Fruit fly (Drosophila melanogaster) whole organism, prepupa: ENCODE data around the gene Fbw5.

Source experiments
- Blimp-1 ChIP-seq: fragments of 200-800 bp; sonication (Bioruptor generic); optimal IDR thresholded peaks from 3 replicates; lab custom pipeline; 2017; ENCODE audit warnings: missing biosample characterization, missing genetic modification characterization, mild to moderate bottlenecking, moderate library complexity, missing genetic modification reagents
- CG10631 ChIP-seq: fragments of 200-800 bp; sonication (Bioruptor generic); optimal IDR thresholded peaks from 2 replicates; lab custom pipeline; 2016; ENCODE audit warnings: missing biosample characterization, missing genetic modification characterization
- CG11294 ChIP-seq: fragments of 200-800 bp; sonication (Bioruptor generic); IDR thresholded peaks from 2 replicates; pipeline ENCODE4 v1.3.6; 2022; ENCODE audit warnings: missing biosample characterization, missing genetic modification characterization
- CG11762 ChIP-seq: fragments of 200-800 bp; sonication (Bioruptor generic); optimal IDR thresholded peaks from 3 replicates; lab custom pipeline; 2016; ENCODE audit warnings: missing biosample characterization, missing genetic modification characterization; ENCODE audit not compliant: insufficient read depth
- CG15336 ChIP-seq: fragments of 200-800 bp; sonication (Bioruptor generic); IDR thresholded peaks from 2 replicates; pipeline ENCODE4 v1.3.6; 2022; ENCODE audit warnings: missing biosample characterization, missing genetic modification characterization
- CG1621 ChIP-seq: fragments of 200-800 bp; sonication (Bioruptor generic); optimal IDR thresholded peaks from 3 replicates; lab custom pipeline; 2018; ENCODE audit warnings: missing biosample characterization, mild to moderate bottlenecking, missing genetic modification characterization
- CG16779 ChIP-seq: fragments of 200-800 bp; sonication (Bioruptor generic); optimal IDR thresholded peaks from 3 replicates; lab custom pipeline; 2017; ENCODE audit warnings: missing biosample characterization, mild to moderate bottlenecking, missing genetic modification characterization
- CG3032 ChIP-seq: fragments of 200-800 bp; optimal IDR thresholded peaks from 2 replicates; lab custom pipeline; 2019; ENCODE audit warnings: missing biosample characterization, mild to moderate bottlenecking, missing genetic modification characterization, moderate library complexity
- CG31627 ChIP-seq: fragments of 200-800 bp; sonication (Bioruptor generic); optimal IDR thresholded peaks from 3 replicates; lab custom pipeline; 2016; ENCODE audit warnings: missing biosample characterization, missing genetic modification characterization
- CG32006 ChIP-seq: fragments of 200-800 bp; sonication (Bioruptor generic); optimal IDR thresholded peaks from 3 replicates; lab custom pipeline; 2017; ENCODE audit warnings: missing biosample characterization, mild to moderate bottlenecking, missing genetic modification characterization
- CG34406 ChIP-seq: fragments of 200-800 bp; sonication (Bioruptor generic); optimal IDR thresholded peaks from 3 replicates; lab custom pipeline; 2016; ENCODE audit warnings: missing biosample characterization, missing genetic modification characterization
- CG3919 ChIP-seq: fragments of 200-800 bp; sonication (Bioruptor generic); optimal IDR thresholded peaks from 3 replicates; lab custom pipeline; 2016; ENCODE audit warnings: missing biosample characterization, missing genetic modification characterization
- CG4318 ChIP-seq: fragments of 200-800 bp; sonication (Bioruptor generic); optimal IDR thresholded peaks from 3 replicates; lab custom pipeline; 2017; ENCODE audit warnings: missing biosample characterization, mild to moderate bottlenecking, missing genetic modification characterization
- CG6163 ChIP-seq: fragments of 200-800 bp; sonication (Bioruptor generic); IDR thresholded peaks from 3 replicates; pipeline ENCODE4 v1.3.6; 2022; ENCODE audit warnings: missing biosample characterization, missing genetic modification characterization
- CG6808 ChIP-seq: fragments of 200-800 bp; sonication (Bioruptor generic); optimal IDR thresholded peaks from 3 replicates; lab custom pipeline; 2017; ENCODE audit warnings: missing biosample characterization, missing genetic modification characterization, mild to moderate bottlenecking, moderate library complexity, missing genetic modification reagents
- CG6854 ChIP-seq: fragments of 200-800 bp; sonication (Bioruptor generic); optimal IDR thresholded peaks from 2 replicates; lab custom pipeline; 2017; ENCODE audit warnings: missing biosample characterization, mild to moderate bottlenecking, missing genetic modification characterization
- CG7368 ChIP-seq: fragments of 200-800 bp; sonication (Bioruptor generic); optimal IDR thresholded peaks from 3 replicates; lab custom pipeline; 2016; ENCODE audit warnings: missing biosample characterization, missing genetic modification characterization
- CG8632 ChIP-seq: fragments of 200-800 bp; sonication (Bioruptor generic); optimal IDR thresholded peaks from 3 replicates; lab custom pipeline; 2016; ENCODE audit warnings: missing biosample characterization, missing genetic modification characterization
- CG9139 ChIP-seq: fragments of 200-800 bp; sonication (Bioruptor generic); optimal IDR thresholded peaks from 3 replicates; lab custom pipeline; 2017; ENCODE audit warnings: missing biosample characterization, mild to moderate bottlenecking, missing genetic modification characterization
- Eip75B ChIP-seq: fragments of 200-800 bp; sonication (Bioruptor generic); optimal IDR thresholded peaks from 3 replicates; lab custom pipeline; 2016; ENCODE audit warnings: missing biosample characterization, missing genetic modification characterization
- Eip93F ChIP-seq: fragments of 200-800 bp; sonication (Bioruptor generic); optimal IDR thresholded peaks from 2 replicates; lab custom pipeline; 2016; ENCODE audit warnings: missing biosample characterization, mild to moderate bottlenecking, missing genetic modification characterization
- Ets21C ChIP-seq: fragments of 200-800 bp; sonication (Bioruptor generic); optimal IDR thresholded peaks from 3 replicates; lab custom pipeline; 2016; ENCODE audit warnings: missing biosample characterization, missing genetic modification characterization
- Gug ChIP-seq: fragments of 200-800 bp; sonication (Bioruptor generic); IDR thresholded peaks from 2 replicates; pipeline ENCODE4 v1.3.6; 2022; ENCODE audit warnings: missing biosample characterization, missing genetic modification characterization
- Hr38 ChIP-seq: sonication (Bioruptor generic); optimal IDR thresholded peaks from 2 replicates; lab custom pipeline; 2016; ENCODE audit warnings: missing biosample characterization, missing genetic modification characterization
- Hr39 ChIP-seq: fragments of 200-800 bp; sonication (Bioruptor generic); optimal IDR thresholded peaks from 2 replicates; lab custom pipeline; 2016; ENCODE audit warnings: missing biosample characterization, missing genetic modification characterization
- Hr4 ChIP-seq: fragments of 200-800 bp; sonication (Bioruptor generic); optimal IDR thresholded peaks from 3 replicates; lab custom pipeline; 2016; ENCODE audit warnings: missing biosample characterization, missing genetic modification characterization
- Lpt ChIP-seq: fragments of 200-800 bp; sonication (Bioruptor generic); optimal IDR thresholded peaks from 3 replicates; lab custom pipeline; 2016; ENCODE audit warnings: missing biosample characterization, missing genetic modification characterization
- Met ChIP-seq: fragments of 200-800 bp; sonication (Bioruptor generic); optimal IDR thresholded peaks from 3 replicates; lab custom pipeline; 2016; ENCODE audit warnings: missing biosample characterization, missing genetic modification characterization
- OdsH ChIP-seq: fragments of 200-800 bp; sonication (Bioruptor generic); optimal IDR thresholded peaks from 3 replicates; lab custom pipeline; 2016; ENCODE audit warnings: missing biosample characterization, missing genetic modification characterization
- Smox ChIP-seq: fragments of 200-800 bp; sonication (Bioruptor generic); optimal IDR thresholded peaks from 3 replicates; lab custom pipeline; 2016; ENCODE audit warnings: missing biosample characterization, missing genetic modification characterization
- Sox14 ChIP-seq: fragments of 200-800 bp; sonication (Bioruptor generic); optimal IDR thresholded peaks from 3 replicates; lab custom pipeline; 2016; ENCODE audit warnings: missing biosample characterization, missing genetic modification characterization
- Sox15 ChIP-seq: fragments of 200-800 bp; sonication (Bioruptor generic); optimal IDR thresholded peaks from 3 replicates; lab custom pipeline; 2016; ENCODE audit warnings: missing biosample characterization, missing genetic modification characterization
- achi ChIP-seq: fragments of 200-800 bp; sonication (Bioruptor generic); optimal IDR thresholded peaks from 3 replicates; lab custom pipeline; 2016; ENCODE audit warnings: missing biosample characterization, missing genetic modification characterization
- acj6 ChIP-seq: fragments of 200-800 bp; sonication (Bioruptor generic); optimal IDR thresholded peaks from 3 replicates; lab custom pipeline; 2016; ENCODE audit warnings: missing biosample characterization, missing genetic modification characterization
- cyc ChIP-seq: fragments of 200-800 bp; sonication (Bioruptor generic); optimal IDR thresholded peaks from 3 replicates; lab custom pipeline; 2016; ENCODE audit warnings: missing biosample characterization, missing genetic modification characterization
- dac ChIP-seq: fragments of 200-800 bp; sonication (Bioruptor generic); optimal IDR thresholded peaks from 2 replicates; lab custom pipeline; 2017; ENCODE audit warnings: missing biosample characterization, mild to moderate bottlenecking, missing genetic modification characterization
- eg ChIP-seq: fragments of 200-800 bp; sonication (Bioruptor generic); IDR thresholded peaks from 3 replicates; pipeline ENCODE4 v1.3.6; 2022; ENCODE audit warnings: missing biosample characterization, missing genetic modification characterization
- esn ChIP-seq: fragments of 200-800 bp; sonication (Bioruptor generic); optimal IDR thresholded peaks from 2 replicates; lab custom pipeline; 2016; ENCODE audit warnings: missing biosample characterization, mild to moderate bottlenecking, missing genetic modification characterization, moderate library complexity
- fd59A ChIP-seq: fragments of 200-800 bp; sonication (Bioruptor generic); optimal IDR thresholded peaks from 2 replicates; lab custom pipeline; 2017; ENCODE audit warnings: missing biosample characterization, mild to moderate bottlenecking, missing genetic modification characterization, missing genetic modification reagents
- fd85E ChIP-seq: fragments of 200-800 bp; sonication (Bioruptor generic); optimal IDR thresholded peaks from 3 replicates; lab custom pipeline; 2016; ENCODE audit warnings: missing biosample characterization, missing genetic modification characterization
- fkh ChIP-seq: fragments of 200-800 bp; sonication (Bioruptor generic); optimal IDR thresholded peaks from 3 replicates; lab custom pipeline; 2017; ENCODE audit warnings: missing biosample characterization, mild to moderate bottlenecking, missing genetic modification characterization, moderate library complexity
- lz ChIP-seq: fragments of 200-800 bp; sonication (Bioruptor generic); optimal IDR thresholded peaks from 3 replicates; lab custom pipeline; 2016; ENCODE audit warnings: missing biosample characterization, missing genetic modification characterization
- net ChIP-seq: fragments of 200-800 bp; sonication (Bioruptor generic); optimal IDR thresholded peaks from 3 replicates; lab custom pipeline; 2016; ENCODE audit warnings: missing biosample characterization, missing genetic modification characterization
- pdm3 ChIP-seq: fragments of 200-800 bp; sonication (Bioruptor generic); optimal IDR thresholded peaks from 3 replicates; lab custom pipeline; 2016; ENCODE audit warnings: missing biosample characterization, missing genetic modification characterization
- spab ChIP-seq: fragments of 200-800 bp; sonication (Bioruptor generic); optimal IDR thresholded peaks from 2 replicates; lab custom pipeline; 2017; ENCODE audit warnings: missing biosample characterization, mild to moderate bottlenecking, missing genetic modification characterization, missing genetic modification reagents
- ss ChIP-seq, 2 experiments: fragments of 200-800 bp; sonication (Bioruptor generic); optimal IDR thresholded peaks; 2 replicates in 1 of 2; 3 replicates in 1 of 2; lab custom pipeline; 2017 to 2018; ENCODE audit warnings: mild to moderate bottlenecking in 2 of 2, missing biosample characterization in 2 of 2, missing genetic modification characterization in 2 of 2, moderate library complexity in 1 of 2
- svp ChIP-seq: fragments of 200-800 bp; sonication (Bioruptor generic); peaks from one replicate; lab custom pipeline; 2016; ENCODE audit warnings: missing biosample characterization, missing genetic modification characterization
- topi ChIP-seq: fragments of 200-800 bp; sonication (Bioruptor generic); optimal IDR thresholded peaks from 3 replicates; lab custom pipeline; 2016; ENCODE audit warnings: missing biosample characterization, missing genetic modification characterization
- vri ChIP-seq: fragments of 200-800 bp; sonication (Bioruptor generic); optimal IDR thresholded peaks from 3 replicates; lab custom pipeline; 2016; ENCODE audit warnings: missing biosample characterization, mild to moderate bottlenecking, missing genetic modification characterization

The Fbw5 gene

dm6 chr2L:6024345-6024907 lies 41.3 kb downstream of the Fbw5 start, which contains the start of gene CG9107:
Gene CG9107 (minus strand): TSS chr2L:6024539.
- TF ChIP-seq fkh: peak; percentile 78
- no peak for TF ChIP-seq Met (GFP tag; lab: Kevin White, UChicago)
- no peak for TF ChIP-seq Hr38 (GFP tag; lab: Kevin White, UChicago)
- TF ChIP-seq dac (GFP tag; lab: Kevin White, UChicago): no peak
- TF ChIP-seq CG31627 (GFP tag; lab: Kevin White, UChicago): no peak
- no peak for TF ChIP-seq CG9139
- no peak for TF ChIP-seq Ets21C (GFP tag; lab: Kevin White, UChicago)
- TF ChIP-seq CG6808 (GFP tag; lab: Kevin White, UChicago): peak; percentile 100
- TF ChIP-seq topi (GFP tag; lab: Kevin White, UChicago): no peak
- no peak for TF ChIP-seq Smox (GFP tag; lab: Kevin White, UChicago)

dm6 chr2L:6022793-6023192 lies 43.0 kb downstream of the Fbw5 start:
- TF ChIP-seq CG11294 (no peak), fd59A (GFP tag; lab: Kevin White, UChicago) (peak; percentile 58), achi (GFP tag; lab: Kevin White, UChicago) (peak; percentile 75), CG3919 (GFP tag; lab: Kevin White, UChicago) (peak; percentile 82), CG11762 (peak; percentile 33), CG4318 (GFP tag; lab: Kevin White, UChicago) (no peak), CG32006 (GFP tag; lab: Kevin White, UChicago) (peak; percentile 63), CG7368 (GFP tag; lab: Kevin White, UChicago) (peak; percentile 10), CG31627 (GFP tag; lab: Kevin White, UChicago) (peak; percentile 42), CG8632 (GFP tag; lab: Kevin White, UChicago) (peak; percentile 51), CG16779 (tag; lab: Kevin White, UChicago) (peak; percentile 27), Met (GFP tag; lab: Kevin White, UChicago) (peak; percentile 59), CG6854 (peak; percentile 5), esn (peak; percentile 33), Eip93F (GFP tag; lab: Kevin White, UChicago) (peak; percentile 15), Sox15 (GFP tag; lab: Kevin White, UChicago) (peak; percentile 58), fkh (no peak), vri (GFP tag; lab: Kevin White, UChicago) (no peak), CG34406 (GFP tag; lab: Kevin White, UChicago) (peak; percentile 61), CG6163 (peak; percentile 65), cyc (GFP tag; lab: Kevin White, UChicago) (peak; percentile 64), lz (peak; percentile 56), Smox (GFP tag; lab: Kevin White, UChicago) (peak; percentile 21), Sox14 (GFP tag; lab: Kevin White, UChicago) (peak; percentile 46), Blimp-1 (GFP tag; lab: Kevin White, UChicago) (peak; percentile 56), Gug (GFP tag; lab: Robert Waterston, UW) (peak; percentile 20; the same call in 1 of the 2 replicates), CG10631 (GFP tag; lab: Kevin White, UChicago) (peak; percentile 64), Hr38 (GFP tag; lab: Kevin White, UChicago) (no peak), Hr39 (GFP tag; lab: Kevin White, UChicago) (peak; percentile 27), CG3032 (tag; lab: Kevin White, UChicago) (peak; percentile 75), CG6808 (GFP tag; lab: Kevin White, UChicago) (peak; percentile 73), fd85E (no peak), Hr4 (peak; percentile 29), Lpt (GFP tag; lab: Kevin White, UChicago) (peak; percentile 38), OdsH (peak; percentile 22), spab (GFP tag; lab: Kevin White, UChicago) (peak; percentile 73), Eip75B (GFP tag; lab: Kevin White, UChicago) (peak; percentile 53), eg (GFP tag; lab: Robert Waterston, UW) (0 out of 3 replicates have a peak, but pooled peaks have one; percentile 28), net (GFP tag; lab: Kevin White, UChicago) (peak; percentile 32), CG1621 (tag; lab: Kevin White, UChicago) (peak; percentile 16), ss (GFP tag; optimal IDR thresholded peaks at IDR 0.05; lab: Kevin White, UChicago) (peak; percentile 85 to 89), CG15336 (no peak), acj6 (GFP tag; lab: Kevin White, UChicago) (peak; percentile 79), svp (GFP tag; lab: Kevin White, UChicago) (peak; percentile 86), pdm3 (GFP tag; lab: Kevin White, UChicago) (no peak)
